Worm (Caenorhabditis elegans) whole organism, L4/young adult: ENCODE results near the gene emre-1.

ENCODE experiments used
- dao-5 ChIP-seq: sonication (generic microtip); optimal IDR thresholded peaks from 2 replicates; lab custom pipeline; 2016; ENCODE audit warnings: missing genotype, missing genetic modification characterization, moderate library complexity, missing compliant biosample characterization
- him-1 ChIP-seq: sonication (generic microtip); optimal IDR thresholded peaks from 2 replicates; lab custom pipeline; 2016; ENCODE audit warnings: missing genotype, missing genetic modification reagents, missing genetic modification characterization, missing compliant biosample characterization

DNA sequence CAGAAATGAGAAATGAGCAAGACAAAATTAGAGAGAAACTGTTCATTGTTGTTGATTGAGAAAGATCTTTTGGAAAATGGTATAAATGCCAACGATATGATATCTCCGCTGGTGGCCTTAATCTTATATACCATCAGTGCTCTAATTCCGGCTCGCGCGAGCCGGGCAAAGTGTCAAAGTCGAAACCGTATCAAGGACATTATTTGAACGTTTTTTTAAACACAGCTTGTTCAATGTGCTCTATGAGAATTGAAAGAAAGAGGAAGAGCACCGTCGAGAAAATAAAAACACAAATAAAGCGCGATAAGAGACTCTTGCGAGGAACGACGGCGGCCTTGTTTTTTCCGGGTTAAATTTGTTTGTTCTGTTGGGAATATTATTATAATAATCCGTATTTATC, 18.0 kb upstream of the emre-1 start, which contains the start of gene idpp-3:
- no peak for TF ChIP-seq dao-5
- TF ChIP-seq him-1 (tag; lab: Kevin White, UChicago): no peak
